Fruit fly (Drosophila melanogaster) whole organism, embryonic: ENCODE results near the gene CG42847.

Experiments used
- Aef1 ChIP-seq: fragments of 200-800 bp; sonication (Bioruptor generic); IDR thresholded peaks from 3 replicates; pipeline ENCODE4 v1.3.6; 2022; ENCODE audit warnings: missing biosample characterization, missing genetic modification characterization
- Atf6 ChIP-seq: fragments of 200-800 bp; sonication (Bioruptor generic); IDR thresholded peaks from 2 replicates; pipeline ENCODE4 v1.3.6; 2022; ENCODE audit warnings: missing biosample characterization, missing genetic modification characterization
- CG10147 ChIP-seq: fragments of 200-800 bp; sonication (Bioruptor generic); optimal IDR thresholded peaks from 2 replicates; lab custom pipeline; 2019; ENCODE audit warnings: missing biosample characterization, mild to moderate bottlenecking, missing genetic modification characterization, moderate library complexity
- CG10654 ChIP-seq: fragments of 200-800 bp; sonication (Bioruptor generic); optimal IDR thresholded peaks from 2 replicates; lab custom pipeline; 2016; ENCODE audit warnings: missing biosample characterization, missing genetic modification characterization
- CG11560 ChIP-seq: fragments of 200-800 bp; sonication (Bioruptor generic); IDR thresholded peaks from 3 replicates; pipeline ENCODE4 v1.3.6; 2022; ENCODE audit warnings: missing biosample characterization, missing genetic modification characterization
- CG13123 ChIP-seq: fragments of 200-800 bp; sonication (Bioruptor generic); optimal IDR thresholded peaks from 2 replicates; lab custom pipeline; 2016; ENCODE audit warnings: missing biosample characterization, missing genetic modification characterization
- CG13296 ChIP-seq: fragments of 200-800 bp; sonication (Bioruptor generic); optimal IDR thresholded peaks from 3 replicates; lab custom pipeline; 2018; ENCODE audit warnings: missing biosample characterization, mild to moderate bottlenecking, missing genetic modification characterization
- CG13424 ChIP-seq: fragments of 200-800 bp; sonication (Bioruptor generic); optimal IDR thresholded peaks from 2 replicates; lab custom pipeline; 2019; ENCODE audit warnings: missing biosample characterization, mild to moderate bottlenecking, missing genetic modification characterization, moderate library complexity
- CG1647 ChIP-seq: fragments of 200-800 bp; sonication (Bioruptor generic); optimal IDR thresholded peaks from 3 replicates; lab custom pipeline; 2016; ENCODE audit warnings: missing biosample characterization, missing genetic modification characterization
- CG17802 ChIP-seq: fragments of 200-800 bp; sonication (Bioruptor generic); optimal IDR thresholded peaks from 2 replicates; lab custom pipeline; 2018; ENCODE audit warnings: missing biosample characterization, mild to moderate bottlenecking, missing genetic modification characterization, moderate library complexity
- CG18599 ChIP-seq: fragments of 200-800 bp; sonication (Bioruptor generic); optimal IDR thresholded peaks from 3 replicates; lab custom pipeline; 2017; ENCODE audit warnings: missing biosample characterization, missing genetic modification characterization, mild to moderate bottlenecking, moderate library complexity, missing genetic modification reagents
- CG30020 ChIP-seq: fragments of 200-800 bp; optimal IDR thresholded peaks from 2 replicates; lab custom pipeline; 2019; ENCODE audit warnings: missing biosample characterization, mild to moderate bottlenecking, missing genetic modification characterization, moderate library complexity
- CG33213 ChIP-seq: fragments of 200-800 bp; sonication (Bioruptor generic); optimal IDR thresholded peaks from 3 replicates; lab custom pipeline; 2016; ENCODE audit warnings: missing biosample characterization, missing genetic modification characterization
- CG33557 ChIP-seq: fragments of 200-800 bp; sonication (Bioruptor generic); optimal IDR thresholded peaks from 2 replicates; lab custom pipeline; 2019; ENCODE audit warnings: missing biosample characterization, mild to moderate bottlenecking, missing genetic modification characterization, moderate library complexity
- CG4854 ChIP-seq: fragments of 200-800 bp; sonication (Bioruptor generic); optimal IDR thresholded peaks from 2 replicates; lab custom pipeline; 2016; ENCODE audit warnings: missing biosample characterization, missing genetic modification characterization, inconsistent platforms
- CG7839 ChIP-seq: fragments of 200-800 bp; sonication (Bioruptor generic); optimal IDR thresholded peaks from 3 replicates; lab custom pipeline; 2018; ENCODE audit warnings: missing biosample characterization, mild to moderate bottlenecking, missing genetic modification characterization, moderate library complexity
- CG8290 ChIP-seq, 3 experiments: fragments of 200-800 bp; sonication (Bioruptor generic); optimal IDR thresholded peaks; 2 replicates each; lab custom pipeline; 2016 to 2019; ENCODE audit warnings: missing biosample characterization in 3 of 3, missing genetic modification characterization in 3 of 3, mild to moderate bottlenecking in 2 of 3, moderate library complexity in 1 of 3
- CG9215 ChIP-seq: fragments of 200-800 bp; sonication (Bioruptor generic); IDR thresholded peaks from 2 replicates; pipeline ENCODE4 v1.3.6; 2022; ENCODE audit warnings: missing biosample characterization, missing genetic modification characterization
- CG9727 ChIP-seq: fragments of 200-800 bp; sonication (Bioruptor generic); optimal IDR thresholded peaks from 3 replicates; lab custom pipeline; 2017; ENCODE audit warnings: missing biosample characterization, mild to moderate bottlenecking, missing genetic modification characterization
- Dad ChIP-seq: fragments of 200-800 bp; sonication (Bioruptor generic); optimal IDR thresholded peaks from 3 replicates; lab custom pipeline; 2016; ENCODE audit warnings: missing biosample characterization, missing genetic modification characterization
- Fer1 ChIP-seq: fragments of 200-800 bp; sonication (Bioruptor generic); optimal IDR thresholded peaks from 2 replicates; lab custom pipeline; 2017; ENCODE audit warnings: missing biosample characterization, mild to moderate bottlenecking, missing genetic modification characterization
- HLH54F ChIP-seq: fragments of 200-800 bp; sonication (Bioruptor generic); optimal IDR thresholded peaks from 3 replicates; lab custom pipeline; 2016; ENCODE audit warnings: missing biosample characterization, missing genetic modification characterization
- Hmr ChIP-seq: fragments of 200-800 bp; sonication (Bioruptor generic); optimal IDR thresholded peaks from 3 replicates; lab custom pipeline; 2017; ENCODE audit warnings: mild to moderate bottlenecking, missing biosample characterization, missing genetic modification reagents, missing genetic modification characterization
- Hr3 ChIP-seq: fragments of 200-800 bp; sonication (Bioruptor generic); optimal IDR thresholded peaks from 3 replicates; lab custom pipeline; 2016; ENCODE audit warnings: missing biosample characterization, missing genetic modification characterization
- Hr51 ChIP-seq, 2 experiments: fragments of 200-800 bp; sonication (Bioruptor generic); optimal IDR thresholded peaks; 2 replicates in 1 of 2; 3 replicates in 1 of 2; lab custom pipeline; 2016 to 2018; ENCODE audit warnings: missing biosample characterization in 2 of 2, missing genetic modification characterization in 2 of 2, mild to moderate bottlenecking in 1 of 2, moderate library complexity in 1 of 2
- MBD-R2 ChIP-seq: fragments of 200-800 bp; sonication (Bioruptor generic); IDR thresholded peaks from 2 replicates; pipeline ENCODE4 v1.3.6; 2022; ENCODE audit warnings: missing biosample characterization, missing genetic modification characterization
- MTF-1 ChIP-seq: fragments of 200-800 bp; sonication (Bioruptor generic); optimal IDR thresholded peaks from 2 replicates; lab custom pipeline; 2018; ENCODE audit warnings: missing biosample characterization, mild to moderate bottlenecking, missing genetic modification characterization, borderline replicate concordance
- Meics ChIP-seq: fragments of 200-800 bp; sonication (Bioruptor generic); optimal IDR thresholded peaks from 2 replicates; lab custom pipeline; 2017; ENCODE audit warnings: missing biosample characterization, mild to moderate bottlenecking, missing genetic modification characterization
- Sox100B ChIP-seq: fragments of 200-800 bp; sonication (Bioruptor generic); optimal IDR thresholded peaks from 3 replicates; lab custom pipeline; 2018; ENCODE audit warnings: missing biosample characterization, mild to moderate bottlenecking, missing genetic modification characterization
- Spps ChIP-seq: fragments of 200-800 bp; sonication (Bioruptor generic); optimal IDR thresholded peaks from 2 replicates; lab custom pipeline; 2018; ENCODE audit warnings: missing biosample characterization, mild to moderate bottlenecking, missing genetic modification characterization
- Usf ChIP-seq: fragments of 200-800 bp; sonication (Bioruptor generic); optimal IDR thresholded peaks from 2 replicates; lab custom pipeline; 2017; ENCODE audit warnings: missing genotype, missing biosample characterization, missing genetic modification characterization
- Xbp1 ChIP-seq: fragments of 200-800 bp; sonication (Bioruptor generic); optimal IDR thresholded peaks from 3 replicates; lab custom pipeline; 2016; ENCODE audit warnings: missing biosample characterization, mild to moderate bottlenecking, missing genetic modification characterization
- Xrp1 ChIP-seq: fragments of 200-800 bp; sonication (Bioruptor generic); IDR thresholded peaks from 2 replicates; pipeline ENCODE4 v1.3.6; 2022; ENCODE audit warnings: missing biosample characterization, missing genetic modification characterization
- bbx ChIP-seq: fragments of 200-800 bp; sonication (Bioruptor generic); IDR thresholded peaks from 2 replicates; pipeline ENCODE4 v1.3.6; 2022; ENCODE audit warnings: missing biosample characterization, missing genetic modification characterization; ENCODE audit not compliant: partially characterized antibody
- ci ChIP-seq: fragments of 200-800 bp; sonication (Bioruptor generic); IDR thresholded peaks from 3 replicates; pipeline ENCODE4 v1.3.6; 2022; ENCODE audit warnings: missing biosample characterization, missing genetic modification characterization
- cwo ChIP-seq: fragments of 200-800 bp; sonication (Bioruptor generic); optimal IDR thresholded peaks from 3 replicates; lab custom pipeline; 2017; ENCODE audit warnings: missing biosample characterization, missing genetic modification characterization, mild to moderate bottlenecking, moderate library complexity, missing genetic modification reagents
- dati ChIP-seq: fragments of 200-800 bp; sonication (Bioruptor generic); IDR thresholded peaks from 2 replicates; pipeline ENCODE4 v1.3.6; 2022; ENCODE audit warnings: missing biosample characterization, missing genetic modification characterization
- dmrt99B ChIP-seq: fragments of 200-800 bp; sonication (Bioruptor generic); optimal IDR thresholded peaks from 2 replicates; lab custom pipeline; 2018; ENCODE audit warnings: missing biosample characterization, mild to moderate bottlenecking, missing genetic modification characterization, moderate library complexity
- eve ChIP-seq, 2 experiments: fragments of >200 bp; optimal IDR thresholded peaks; 2 replicates each; lab custom pipeline; 2017; ENCODE audit warnings: missing biosample characterization in 2 of 2, missing genetic modification characterization in 2 of 2
- ftz-f1 ChIP-seq: fragments of 200-800 bp; sonication (Bioruptor generic); optimal IDR thresholded peaks from 2 replicates; lab custom pipeline; 2016; ENCODE audit warnings: missing biosample characterization, missing genetic modification characterization
- gem ChIP-seq: fragments of 200-800 bp; sonication (Bioruptor generic); optimal IDR thresholded peaks from 2 replicates; lab custom pipeline; 2019; ENCODE audit warnings: missing biosample characterization, mild to moderate bottlenecking, missing genetic modification characterization, moderate library complexity
- ham ChIP-seq: fragments of 200-800 bp; sonication (Bioruptor generic); IDR thresholded peaks from 2 replicates; pipeline ENCODE4 v1.3.6; 2022; ENCODE audit warnings: missing biosample characterization, missing genetic modification characterization
- hth ChIP-seq: fragments of >200 bp; optimal IDR thresholded peaks from 2 replicates; lab custom pipeline; 2017; ENCODE audit warnings: inconsistent platforms
- lov ChIP-seq, 2 experiments: fragments of 200-800 bp in 1 of 2; fragments of >200 bp in 1 of 2; sonication (Bioruptor generic) in 1 of 2; IDR thresholded peaks in 1 of 2; optimal IDR thresholded peaks in 1 of 2; 2 replicates in 1 of 2; 3 replicates in 1 of 2; pipeline versions ENCODE4 v1.3.6 to Lab custom; 2017 to 2022; ENCODE audit warnings: missing biosample characterization in 1 of 2, missing genetic modification characterization in 1 of 2
- nerfin-1 ChIP-seq: fragments of 200-800 bp; sonication (Bioruptor generic); optimal IDR thresholded peaks from 3 replicates; lab custom pipeline; 2019; ENCODE audit warnings: missing biosample characterization, mild to moderate bottlenecking, missing genetic modification characterization, moderate library complexity
- p53 ChIP-seq: fragments of 200-800 bp; sonication (Bioruptor generic); optimal IDR thresholded peaks from 2 replicates; lab custom pipeline; 2016; ENCODE audit warnings: missing biosample characterization, missing genetic modification characterization
- ranshi ChIP-seq: fragments of 200-800 bp; sonication (Bioruptor generic); IDR thresholded peaks from 2 replicates; pipeline ENCODE4 v1.3.6; 2022; ENCODE audit warnings: missing biosample characterization, missing genetic modification characterization
- slbo ChIP-seq: fragments of 200-800 bp; sonication (Bioruptor generic); IDR thresholded peaks from 2 replicates; pipeline ENCODE4 v1.3.6; 2022; ENCODE audit warnings: missing biosample characterization, missing genetic modification characterization
- usp ChIP-seq: fragments of >200 bp; optimal IDR thresholded peaks from 2 replicates; lab custom pipeline; 2017; ENCODE audit warnings: missing biosample characterization, missing genetic modification characterization
- wdn ChIP-seq: fragments of 200-800 bp; sonication (Bioruptor generic); IDR thresholded peaks from 2 replicates; pipeline ENCODE4 v1.3.6; 2022; ENCODE audit warnings: missing biosample characterization, missing genetic modification characterization

CG42847 gene

dm6 chr2L:9400153-9400552 lies 27.5 kb upstream of the CG42847 start (continued):
- TF ChIP-seq cwo (GFP tag; lab: Kevin White, UChicago) (peak; percentile 22), eve (GFP tag; optimal IDR thresholded peaks at IDR 0.05; lab: Kevin White, UChicago) (no peak), CG9215 (peak; percentile 15; the same call in 1 of the 2 replicates), dmrt99B (tag; lab: Kevin White, UChicago) (peak; percentile 36), CG1647 (no peak), CG13296 (GFP tag; lab: Kevin White, UChicago) (peak; percentile 3), CG9727 (peak; percentile 19), CG33213 (no peak), Xbp1 (GFP tag; lab: Kevin White, UChicago) (peak; percentile 7), CG17802 (tag; lab: Kevin White, UChicago) (no peak), Dad (GFP tag; lab: Kevin White, UChicago) (no peak), CG10147 (GFP tag; lab: Kevin White, UChicago) (no peak), nerfin-1 (tag; lab: Kevin White, UChicago) (no peak), Atf6 (GFP tag; lab: Robert Waterston, UW) (no peak), hth (lab: Kevin White, UChicago) (no peak), p53 (GFP tag; lab: Kevin White, UChicago) (no peak), CG11560 (tag; lab: Robert Waterston, UW) (no peak), CG4854 (GFP tag; lab: Kevin White, UChicago) (no peak), HLH54F (GFP tag; lab: Kevin White, UChicago) (no peak), Hmr (GFP tag; lab: Kevin White, UChicago) (peak; percentile 44), Hr3 (no peak), ranshi (GFP tag; lab: Robert Waterston, UW) (no peak), CG18599 (GFP tag; lab: Kevin White, UChicago) (peak; percentile 70), MTF-1 (no peak), ftz-f1 (GFP tag; lab: Kevin White, UChicago) (no peak), CG33557 (no peak), wdn (GFP tag; lab: Robert Waterston, UW) (no peak), Aef1 (GFP tag; lab: Robert Waterston, UW) (no peak), ci (GFP tag; lab: Robert Waterston, UW) (no peak), CG13123 (GFP tag; lab: Kevin White, UChicago) (no peak), Usf (GFP tag; lab: Kevin White, UChicago) (no peak), CG8290 (GFP tag; optimal IDR thresholded peaks at IDR 0.05; lab: Kevin White, UChicago) (no peak), CG8290 (tag; optimal IDR thresholded peaks at IDR 0.05; lab: Kevin White, UChicago) (no peak), CG10654 (GFP tag; lab: Kevin White, UChicago) (no peak), Xrp1 (GFP tag; lab: Robert Waterston, UW) (no peak), Spps (no peak), CG7839 (tag; lab: Kevin White, UChicago) (no peak), dati (GFP tag; lab: Robert Waterston, UW) (no peak), CG13424 (peak; percentile 22), CG30020 (no peak), slbo (GFP tag; lab: Robert Waterston, UW) (peak; percentile 42; the same call in 1 of the 2 replicates), Hr51 (GFP tag; optimal IDR thresholded peaks at IDR 0.05; lab: Kevin White, UChicago) (peak in 1 of 2 experiments; percentile 41), MBD-R2 (GFP tag; lab: Robert Waterston, UW) (no peak), Fer1 (GFP tag; lab: Kevin White, UChicago) (peak; percentile 57), bbx (GFP tag; lab: Robert Waterston, UW) (no peak), gem (tag; lab: Kevin White, UChicago) (peak; percentile 53), lov (optimal IDR thresholded peaks at IDR 0.05; lab: Kevin White, UChicago) (no peak), lov (GFP tag; IDR thresholded peaks at IDR 0.05; lab: Robert Waterston, UW) (no peak), usp (GFP tag; lab: Kevin White, UChicago) (no peak), ham (GFP tag; lab: Robert Waterston, UW) (no peak), Sox100B (GFP tag; lab: Kevin White, UChicago) (peak; percentile 15), Meics (GFP tag; lab: Kevin White, UChicago) (peak; percentile 30)
